Fruit fly (Drosophila melanogaster) whole organism, embryonic: ENCODE results near the gene VGlut.

Experiments
- Ada2b ChIP-seq: fragments of 200-800 bp; sonication (Bioruptor generic); IDR thresholded peaks from 2 replicates; pipeline ENCODE4 v1.3.6; 2022; ENCODE audit warnings: missing biosample characterization, missing genetic modification characterization
- Antp ChIP-seq: fragments of 200-800 bp; sonication (Bioruptor generic); optimal IDR thresholded peaks from 3 replicates; lab custom pipeline; 2016; ENCODE audit warnings: missing biosample characterization, missing genetic modification characterization
- Atf6 ChIP-seq: fragments of 200-800 bp; sonication (Bioruptor generic); IDR thresholded peaks from 2 replicates; pipeline ENCODE4 v1.3.6; 2022; ENCODE audit warnings: missing biosample characterization, missing genetic modification characterization
- Bteb2 ChIP-seq: fragments of 200-800 bp; sonication (Bioruptor generic); optimal IDR thresholded peaks from 2 replicates; lab custom pipeline; 2016; ENCODE audit warnings: missing biosample characterization, missing genetic modification characterization
- CG10274 ChIP-seq: fragments of 200-800 bp; sonication (Bioruptor generic); optimal IDR thresholded peaks from 3 replicates; lab custom pipeline; 2017; ENCODE audit warnings: missing biosample characterization, mild to moderate bottlenecking, missing genetic modification characterization
- CG11695 ChIP-seq: fragments of 200-800 bp; sonication (Bioruptor generic); IDR thresholded peaks from 3 replicates; pipeline ENCODE4 v1.3.6; 2022; ENCODE audit warnings: missing biosample characterization, missing genetic modification characterization
- CG12299 ChIP-seq: fragments of 200-800 bp; sonication (Bioruptor generic); optimal IDR thresholded peaks from 2 replicates; lab custom pipeline; 2018; ENCODE audit warnings: missing biosample characterization, mild to moderate bottlenecking, missing genetic modification characterization
- CG13123 ChIP-seq: fragments of 200-800 bp; sonication (Bioruptor generic); optimal IDR thresholded peaks from 2 replicates; lab custom pipeline; 2016; ENCODE audit warnings: missing biosample characterization, missing genetic modification characterization
- CG15514 ChIP-seq: fragments of 200-800 bp; sonication (Bioruptor generic); optimal IDR thresholded peaks from 3 replicates; lab custom pipeline; 2017; ENCODE audit warnings: missing biosample characterization, missing genetic modification characterization, mild to moderate bottlenecking, moderate library complexity, missing genetic modification reagents
- CG17612 ChIP-seq: fragments of 200-800 bp; sonication (Bioruptor generic); IDR thresholded peaks from 2 replicates; pipeline ENCODE4 v1.3.6; 2022; ENCODE audit warnings: missing biosample characterization, missing genetic modification characterization
- CG2129 ChIP-seq: fragments of 200-800 bp; sonication (Bioruptor generic); IDR thresholded peaks from 2 replicates; pipeline ENCODE4 v1.3.6; 2022; ENCODE audit warnings: missing biosample characterization, missing genetic modification characterization; ENCODE audit not compliant: partially characterized antibody
- CG3847 ChIP-seq: fragments of 200-800 bp; sonication (Bioruptor generic); IDR thresholded peaks from 2 replicates; pipeline ENCODE4 v1.3.6; 2022; ENCODE audit warnings: missing biosample characterization, missing genetic modification characterization
- CG3995 ChIP-seq: fragments of 200-800 bp; sonication (Bioruptor generic); optimal IDR thresholded peaks from 3 replicates; lab custom pipeline; 2016; ENCODE audit warnings: missing biosample characterization, missing genetic modification characterization
- CG4404 ChIP-seq: fragments of 200-800 bp; sonication (Bioruptor generic); IDR thresholded peaks from 2 replicates; pipeline ENCODE4 v1.3.6; 2022; ENCODE audit warnings: missing biosample characterization, missing genetic modification characterization
- CG5180 ChIP-seq: fragments of 200-800 bp; sonication (Bioruptor generic); optimal IDR thresholded peaks from 3 replicates; lab custom pipeline; 2017; ENCODE audit warnings: missing biosample characterization, missing genetic modification characterization, mild to moderate bottlenecking, moderate library complexity, missing genetic modification reagents
- CG6254 ChIP-seq: fragments of 200-800 bp; sonication (Bioruptor generic); optimal IDR thresholded peaks from 3 replicates; lab custom pipeline; 2017; ENCODE audit warnings: mild to moderate bottlenecking, missing biosample characterization, missing genetic modification reagents, missing genetic modification characterization
- CG7556 ChIP-seq: fragments of 200-800 bp; sonication (Bioruptor generic); optimal IDR thresholded peaks from 2 replicates; lab custom pipeline; 2017; ENCODE audit warnings: missing biosample characterization, mild to moderate bottlenecking, missing genetic modification characterization
- CG7963 ChIP-seq: fragments of 200-800 bp; sonication (Bioruptor generic); IDR thresholded peaks from 3 replicates; pipeline ENCODE4 v1.3.6; 2022; ENCODE audit warnings: missing biosample characterization, missing genetic modification characterization; ENCODE audit not compliant: partially characterized antibody
- CG9609 ChIP-seq: fragments of 200-800 bp; sonication (Bioruptor generic); optimal IDR thresholded peaks from 3 replicates; lab custom pipeline; 2016; ENCODE audit warnings: missing biosample characterization, missing genetic modification characterization
- CG9817 ChIP-seq: fragments of 200-800 bp; sonication (Bioruptor generic); optimal IDR thresholded peaks from 2 replicates; lab custom pipeline; 2018; ENCODE audit warnings: missing biosample characterization, mild to moderate bottlenecking, missing genetic modification characterization, moderate library complexity
- Camta ChIP-seq: fragments of 200-800 bp; sonication (Bioruptor generic); optimal IDR thresholded peaks from 2 replicates; lab custom pipeline; 2016; ENCODE audit warnings: missing biosample characterization, missing genetic modification characterization
- D ChIP-seq, 2 experiments: fragments of 200-800 bp in 1 of 2; fragments of >200 bp in 1 of 2; sonication (Bioruptor generic) in 1 of 2; optimal IDR thresholded peaks; 2 replicates in 1 of 2; 3 replicates in 1 of 2; lab custom pipeline; 2017; ENCODE audit warnings: mild to moderate bottlenecking in 1 of 2, missing biosample characterization in 1 of 2, missing genetic modification characterization in 1 of 2, missing genetic modification reagents in 1 of 2
- Fer2 ChIP-seq: fragments of 200-800 bp; sonication (Bioruptor generic); optimal IDR thresholded peaks from 2 replicates; lab custom pipeline; 2018; ENCODE audit warnings: missing biosample characterization, mild to moderate bottlenecking, missing genetic modification characterization, moderate library complexity
- H15 ChIP-seq: fragments of 200-800 bp; sonication (Bioruptor generic); IDR thresholded peaks from 3 replicates; pipeline ENCODE4 v1.3.6; 2022; ENCODE audit warnings: missing biosample characterization, missing genetic modification characterization
- Hmr ChIP-seq: fragments of 200-800 bp; sonication (Bioruptor generic); optimal IDR thresholded peaks from 3 replicates; lab custom pipeline; 2017; ENCODE audit warnings: mild to moderate bottlenecking, missing biosample characterization, missing genetic modification reagents, missing genetic modification characterization
- Hr51 ChIP-seq, 2 experiments: fragments of 200-800 bp; sonication (Bioruptor generic); optimal IDR thresholded peaks; 2 replicates in 1 of 2; 3 replicates in 1 of 2; lab custom pipeline; 2016 to 2018; ENCODE audit warnings: missing biosample characterization in 2 of 2, missing genetic modification characterization in 2 of 2, mild to moderate bottlenecking in 1 of 2, moderate library complexity in 1 of 2
- Kr ChIP-seq: fragments of 200-800 bp; sonication (Bioruptor generic); optimal IDR thresholded peaks from 2 replicates; lab custom pipeline; 2017; ENCODE audit warnings: missing biosample characterization, mild to moderate bottlenecking, missing genetic modification characterization
- Mad ChIP-seq: fragments of 200-800 bp; sonication (Bioruptor generic); optimal IDR thresholded peaks from 2 replicates; lab custom pipeline; 2016; ENCODE audit warnings: missing biosample characterization, missing genetic modification characterization
- Meics ChIP-seq: fragments of 200-800 bp; sonication (Bioruptor generic); optimal IDR thresholded peaks from 2 replicates; lab custom pipeline; 2017; ENCODE audit warnings: missing biosample characterization, mild to moderate bottlenecking, missing genetic modification characterization
- Nf-YB ChIP-seq: fragments of 200-800 bp; sonication (Bioruptor generic); optimal IDR thresholded peaks from 3 replicates; lab custom pipeline; 2019; ENCODE audit warnings: missing biosample characterization, mild to moderate bottlenecking, missing genetic modification characterization, moderate library complexity
- bigmax ChIP-seq: fragments of 200-800 bp; sonication (Bioruptor generic); optimal IDR thresholded peaks from 2 replicates; lab custom pipeline; 2018; ENCODE audit warnings: missing biosample characterization, mild to moderate bottlenecking, missing genetic modification characterization
- cwo ChIP-seq: fragments of 200-800 bp; sonication (Bioruptor generic); optimal IDR thresholded peaks from 3 replicates; lab custom pipeline; 2017; ENCODE audit warnings: missing biosample characterization, missing genetic modification characterization, mild to moderate bottlenecking, moderate library complexity, missing genetic modification reagents
- ems ChIP-seq: fragments of 200-800 bp; sonication (Bioruptor generic); optimal IDR thresholded peaks from 3 replicates; lab custom pipeline; 2016; ENCODE audit warnings: missing biosample characterization, missing genetic modification characterization
- hth ChIP-seq: fragments of >200 bp; optimal IDR thresholded peaks from 2 replicates; lab custom pipeline; 2017; ENCODE audit warnings: inconsistent platforms
- insv ChIP-seq, 2 experiments: fragments of 200-800 bp; sonication (Bioruptor generic); optimal IDR thresholded peaks; 3 replicates each; lab custom pipeline; 2016 to 2018; ENCODE audit warnings: missing biosample characterization in 2 of 2, missing genetic modification characterization in 2 of 2
- mld ChIP-seq: fragments of 200-800 bp; sonication (Bioruptor generic); IDR thresholded peaks from 3 replicates; pipeline ENCODE4 v1.3.6; 2022; ENCODE audit warnings: missing biosample characterization, missing genetic modification characterization; ENCODE audit not compliant: partially characterized antibody
- nmo ChIP-seq: fragments of 200-800 bp; sonication (Bioruptor generic); optimal IDR thresholded peaks from 2 replicates; lab custom pipeline; 2018; ENCODE audit warnings: missing biosample characterization, mild to moderate bottlenecking, missing genetic modification characterization, moderate library complexity
- odd ChIP-seq: fragments of 200-800 bp; sonication (Bioruptor generic); optimal IDR thresholded peaks from 2 replicates; lab custom pipeline; 2017; ENCODE audit warnings: missing biosample characterization, mild to moderate bottlenecking, missing genetic modification characterization
- salm ChIP-seq: fragments of 200-800 bp; sonication (Bioruptor generic); optimal IDR thresholded peaks from 2 replicates; lab custom pipeline; 2018; ENCODE audit warnings: missing biosample characterization, mild to moderate bottlenecking, missing genetic modification characterization
- schlank ChIP-seq: fragments of 200-800 bp; sonication (Bioruptor generic); optimal IDR thresholded peaks from 2 replicates; lab custom pipeline; 2018; ENCODE audit warnings: missing biosample characterization, mild to moderate bottlenecking, missing genetic modification characterization
- sens-2 ChIP-seq: fragments of 200-800 bp; sonication (Bioruptor generic); IDR thresholded peaks from 2 replicates; pipeline ENCODE4 v1.3.6; 2022; ENCODE audit warnings: missing biosample characterization, missing genetic modification characterization
- sima ChIP-seq: fragments of 200-800 bp; sonication (Bioruptor generic); optimal IDR thresholded peaks from 2 replicates; lab custom pipeline; 2016; ENCODE audit warnings: missing biosample characterization, missing genetic modification characterization
- slou ChIP-seq: fragments of 200-800 bp; sonication (Bioruptor generic); optimal IDR thresholded peaks from 3 replicates; lab custom pipeline; 2016; ENCODE audit warnings: missing biosample characterization, missing genetic modification characterization
- unpg ChIP-seq: fragments of 200-800 bp; sonication (Bioruptor generic); optimal IDR thresholded peaks from 3 replicates; lab custom pipeline; 2018; ENCODE audit warnings: missing biosample characterization, mild to moderate bottlenecking, missing genetic modification characterization, moderate library complexity
- usp ChIP-seq: fragments of >200 bp; optimal IDR thresholded peaks from 2 replicates; lab custom pipeline; 2017; ENCODE audit warnings: missing biosample characterization, missing genetic modification characterization
- vvl ChIP-seq: fragments of 200-800 bp; sonication (Bioruptor generic); IDR thresholded peaks from 2 replicates; pipeline ENCODE4 v1.3.6; 2022; ENCODE audit warnings: missing biosample characterization, missing genetic modification characterization
- wek ChIP-seq: fragments of 200-800 bp; sonication (Bioruptor generic); optimal IDR thresholded peaks from 3 replicates; lab custom pipeline; 2018; ENCODE audit warnings: missing biosample characterization, mild to moderate bottlenecking, missing genetic modification characterization, moderate library complexity
- wor ChIP-seq: fragments of 200-800 bp; sonication (Bioruptor generic); IDR thresholded peaks from 2 replicates; pipeline ENCODE4 v1.3.6; 2022; ENCODE audit warnings: missing biosample characterization, missing genetic modification characterization
- yki ChIP-seq: fragments of >200 bp; optimal IDR thresholded peaks from 3 replicates; lab custom pipeline; 2018
- z ChIP-seq: fragments of 200-800 bp; sonication (Bioruptor generic); IDR thresholded peaks from 3 replicates; pipeline ENCODE4 v1.3.6; 2022; ENCODE audit warnings: missing biosample characterization, missing genetic modification characterization

Gene VGlut

dm6 chr2L:2433494-2434054 is 33.5 kb downstream of the VGlut start (continued):
- TF ChIP-seq CG3847 (GFP tag; lab: Robert Waterston, UW): peak; percentile 73
- TF ChIP-seq sima (GFP tag; lab: Kevin White, UChicago): peak; percentile 45
- TF ChIP-seq CG7556: peak; percentile 76
- TF ChIP-seq vvl (GFP tag; lab: Robert Waterston, UW): peak; percentile 92
- TF ChIP-seq CG7963 (GFP tag; lab: Robert Waterston, UW): no peak
- peak; percentile 45 for TF ChIP-seq CG10274 (GFP tag; lab: Kevin White, UChicago)
- TF ChIP-seq CG15514 (GFP tag; lab: Kevin White, UChicago): peak; percentile 20
- TF ChIP-seq CG4404: peak; percentile 12; the same call in 1 of the 2 replicates
- TF ChIP-seq unpg (GFP tag; lab: Kevin White, UChicago): peak; percentile 88
- TF ChIP-seq nmo (GFP tag; lab: Kevin White, UChicago): peak; percentile 91
- peak; percentile 69 for TF ChIP-seq CG5180
- peak; percentile 89 for TF ChIP-seq Antp (GFP tag; lab: Kevin White, UChicago)
- TF ChIP-seq Kr: no peak
- no peak for TF ChIP-seq z (GFP tag; lab: Robert Waterston, UW)
- peak; percentile 66; the same call in 1 of the 2 replicates for TF ChIP-seq Atf6 (GFP tag; lab: Robert Waterston, UW)
- TF ChIP-seq Meics: peak; percentile 44
- TF ChIP-seq Hr51 (GFP tag; optimal IDR thresholded peaks at IDR 0.05; lab: Kevin White, UChicago): peak; percentile 48 to 89
- TF ChIP-seq cwo (GFP tag; lab: Kevin White, UChicago): peak; percentile 35
- no peak for TF ChIP-seq D (optimal IDR thresholded peaks at IDR 0.05; lab: Kevin White, UChicago)
- TF ChIP-seq D (GFP tag; optimal IDR thresholded peaks at IDR 0.05; lab: Kevin White, UChicago): peak; percentile 73
- TF ChIP-seq slou (GFP tag; lab: Kevin White, UChicago): peak; percentile 45
- TF ChIP-seq CG11695 (GFP tag; lab: Robert Waterston, UW): peak; percentile 83
- peak; percentile 63 for TF ChIP-seq CG12299 (tag; lab: Kevin White, UChicago)
- TF ChIP-seq CG3995 (GFP tag; lab: Kevin White, UChicago): no peak
- TF ChIP-seq salm (tag; lab: Kevin White, UChicago): peak; percentile 82
- no peak for TF ChIP-seq usp (GFP tag; lab: Kevin White, UChicago)
- peak; percentile 82 for TF ChIP-seq CG9817
- no peak for TF ChIP-seq mld (GFP tag; lab: Robert Waterston, UW)
- TF ChIP-seq Camta (GFP tag; lab: Kevin White, UChicago): peak; percentile 89
- peak; percentile 73 for TF ChIP-seq CG9609 (GFP tag; lab: Kevin White, UChicago)
- no peak for TF ChIP-seq CG2129 (GFP tag; lab: Robert Waterston, UW)
- TF ChIP-seq hth (lab: Kevin White, UChicago): no peak
- TF ChIP-seq sens-2: peak; percentile 87
- peak; percentile 74 for TF ChIP-seq ems (GFP tag; lab: Kevin White, UChicago)
- TF ChIP-seq Mad: peak; percentile 71
- no peak for TF ChIP-seq bigmax
- peak; percentile 83 for TF ChIP-seq wor (GFP tag; lab: Robert Waterston, UW)
- no peak for TF ChIP-seq yki (lab: Kevin White, UChicago)
- TF ChIP-seq CG17612 (GFP tag; lab: Robert Waterston, UW): no peak
- peak; percentile 73 for TF ChIP-seq odd (GFP tag; lab: Kevin White, UChicago)
- TF ChIP-seq CG13123 (GFP tag; lab: Kevin White, UChicago): peak; percentile 62
- TF ChIP-seq H15 (GFP tag; lab: Robert Waterston, UW): peak; percentile 84
- peak; percentile 53 for TF ChIP-seq CG6254 (GFP tag; lab: Kevin White, UChicago)
- TF ChIP-seq insv (GFP tag; optimal IDR thresholded peaks at IDR 0.05; lab: Kevin White, UChicago): no peak
- peak; percentile 63 for TF ChIP-seq wek (GFP tag; lab: Kevin White, UChicago)
- no peak for TF ChIP-seq schlank
- TF ChIP-seq Ada2b: peak; percentile 88
- TF ChIP-seq Fer2: peak; percentile 24
- TF ChIP-seq Bteb2 (GFP tag; lab: Kevin White, UChicago): peak; percentile 59
- peak; percentile 53 for TF ChIP-seq Hmr (GFP tag; lab: Kevin White, UChicago)
- TF ChIP-seq Nf-YB (GFP tag; lab: Kevin White, UChicago): peak; percentile 38
